Fruit fly (Drosophila melanogaster) whole organism, embryonic: ENCODE data around the gene CG6937.
A peak's percentile ranks its signal among the peaks of the same experiment; 100 is the strongest.

Experiments
- Atf-2 ChIP-seq: fragments of 200-800 bp; sonication (Bioruptor generic); optimal IDR thresholded peaks from 2 replicates; lab custom pipeline; 2016; ENCODE audit warnings: missing biosample characterization, missing genetic modification characterization
- BEAF-32 ChIP-seq: fragments of 200-800 bp; sonication (Bioruptor generic); optimal IDR thresholded peaks from 3 replicates; lab custom pipeline; 2017; ENCODE audit warnings: missing biosample characterization, missing genetic modification characterization, mild to moderate bottlenecking, moderate library complexity, missing genetic modification reagents
- Bteb2 ChIP-seq: fragments of 200-800 bp; sonication (Bioruptor generic); optimal IDR thresholded peaks from 2 replicates; lab custom pipeline; 2016; ENCODE audit warnings: missing biosample characterization, missing genetic modification characterization
- CG13296 ChIP-seq: fragments of 200-800 bp; sonication (Bioruptor generic); optimal IDR thresholded peaks from 3 replicates; lab custom pipeline; 2018; ENCODE audit warnings: missing biosample characterization, mild to moderate bottlenecking, missing genetic modification characterization
- CG13775 ChIP-seq: fragments of 200-800 bp; sonication (Bioruptor generic); optimal IDR thresholded peaks from 3 replicates; lab custom pipeline; 2017; ENCODE audit warnings: missing biosample characterization, mild to moderate bottlenecking, missing genetic modification characterization
- CG15696 ChIP-seq: fragments of 200-800 bp; sonication (Bioruptor generic); optimal IDR thresholded peaks from 2 replicates; lab custom pipeline; 2019; ENCODE audit warnings: missing biosample characterization, mild to moderate bottlenecking, missing genetic modification characterization, moderate library complexity
- CG2199 ChIP-seq: fragments of 200-800 bp; sonication (Bioruptor generic); IDR thresholded peaks from 3 replicates; pipeline ENCODE4 v1.3.6; 2022; ENCODE audit warnings: missing biosample characterization, missing genetic modification characterization
- CG32532 ChIP-seq: fragments of 200-800 bp; sonication (Bioruptor generic); IDR thresholded peaks from 2 replicates; pipeline ENCODE4 v1.3.6; 2022; ENCODE audit warnings: missing biosample characterization, missing genetic modification characterization
- CG6175 ChIP-seq: fragments of 200-800 bp; sonication (Bioruptor generic); IDR thresholded peaks from 3 replicates; pipeline ENCODE4 v1.3.6; 2022; ENCODE audit warnings: missing biosample characterization, missing genetic modification characterization
- CG7928 ChIP-seq: fragments of 200-800 bp; sonication (Bioruptor generic); optimal IDR thresholded peaks from 2 replicates; lab custom pipeline; 2017; ENCODE audit warnings: missing biosample characterization, mild to moderate bottlenecking, missing genetic modification characterization
- CG8924 ChIP-seq: fragments of 200-800 bp; optimal IDR thresholded peaks from 3 replicates; lab custom pipeline; 2019; ENCODE audit warnings: missing biosample characterization, mild to moderate bottlenecking, missing genetic modification characterization, moderate library complexity
- CG9437 ChIP-seq: fragments of 200-800 bp; sonication (Bioruptor generic); optimal IDR thresholded peaks from 2 replicates; lab custom pipeline; 2018; ENCODE audit warnings: missing biosample characterization, mild to moderate bottlenecking, missing genetic modification characterization
- CrebB ChIP-seq: fragments of 200-800 bp; sonication (Bioruptor generic); optimal IDR thresholded peaks from 3 replicates; lab custom pipeline; 2018; ENCODE audit warnings: missing biosample characterization, mild to moderate bottlenecking, missing genetic modification characterization
- D ChIP-seq, 2 experiments: fragments of 200-800 bp in 1 of 2; fragments of >200 bp in 1 of 2; sonication (Bioruptor generic) in 1 of 2; optimal IDR thresholded peaks; 2 replicates in 1 of 2; 3 replicates in 1 of 2; lab custom pipeline; 2017; ENCODE audit warnings: mild to moderate bottlenecking in 1 of 2, missing biosample characterization in 1 of 2, missing genetic modification characterization in 1 of 2, missing genetic modification reagents in 1 of 2
- D19B ChIP-seq: fragments of 200-800 bp; sonication (Bioruptor generic); optimal IDR thresholded peaks from 2 replicates; lab custom pipeline; 2017; ENCODE audit warnings: missing biosample characterization, mild to moderate bottlenecking, missing genetic modification characterization
- Dfd ChIP-seq, 2 experiments: fragments of >200 bp; optimal IDR thresholded peaks; 2 replicates each; lab custom pipeline; 2017; ENCODE audit warnings: missing biosample characterization in 2 of 2, missing genetic modification characterization in 2 of 2
- E2f1 ChIP-seq: fragments of 200-800 bp; sonication (Bioruptor generic); IDR thresholded peaks from 2 replicates; pipeline ENCODE4 v1.3.6; 2022; ENCODE audit warnings: missing biosample characterization, missing genetic modification characterization
- E2f2 ChIP-seq: fragments of 200-800 bp; sonication (Bioruptor generic); IDR thresholded peaks from 2 replicates; pipeline ENCODE4 v1.3.6; 2022; ENCODE audit warnings: missing biosample characterization, missing genetic modification characterization
- Ets97D ChIP-seq: fragments of 200-800 bp; sonication (Bioruptor generic); optimal IDR thresholded peaks from 3 replicates; lab custom pipeline; 2016; ENCODE audit warnings: missing biosample characterization, missing genetic modification characterization
- Fer3 ChIP-seq: fragments of 200-800 bp; sonication (Bioruptor generic); optimal IDR thresholded peaks from 2 replicates; lab custom pipeline; 2018; ENCODE audit warnings: missing biosample characterization, mild to moderate bottlenecking, missing genetic modification characterization, moderate library complexity
- Kr ChIP-seq: fragments of 200-800 bp; sonication (Bioruptor generic); optimal IDR thresholded peaks from 2 replicates; lab custom pipeline; 2017; ENCODE audit warnings: missing biosample characterization, mild to moderate bottlenecking, missing genetic modification characterization
- MTF-1 ChIP-seq: fragments of 200-800 bp; sonication (Bioruptor generic); optimal IDR thresholded peaks from 2 replicates; lab custom pipeline; 2018; ENCODE audit warnings: missing biosample characterization, mild to moderate bottlenecking, missing genetic modification characterization, borderline replicate concordance
- Oaz ChIP-seq: fragments of 200-800 bp; sonication (Bioruptor generic); IDR thresholded peaks from 2 replicates; pipeline ENCODE4 v1.3.6; 2022; ENCODE audit warnings: missing biosample characterization, missing genetic modification characterization
- Opbp ChIP-seq: fragments of 200-800 bp; sonication (Bioruptor generic); IDR thresholded peaks from 3 replicates; pipeline ENCODE4 v1.3.6; 2022; ENCODE audit warnings: missing biosample characterization, missing genetic modification characterization; ENCODE audit not compliant: partially characterized antibody
- Rfx ChIP-seq: fragments of 200-800 bp; sonication (Bioruptor generic); IDR thresholded peaks from 2 replicates; pipeline ENCODE4 v1.3.6; 2022; ENCODE audit warnings: missing biosample characterization, missing genetic modification characterization
- Side ChIP-seq: fragments of 200-800 bp; sonication (Bioruptor generic); optimal IDR thresholded peaks from 2 replicates; lab custom pipeline; 2016; ENCODE audit warnings: missing biosample characterization, missing genetic modification characterization
- Vsx1 ChIP-seq: fragments of 200-800 bp; sonication (Bioruptor generic); optimal IDR thresholded peaks from 2 replicates; lab custom pipeline; 2017; ENCODE audit warnings: missing biosample characterization, mild to moderate bottlenecking, missing genetic modification characterization, missing genetic modification reagents
- cg ChIP-seq: fragments of 200-800 bp; sonication (Bioruptor generic); optimal IDR thresholded peaks from 3 replicates; lab custom pipeline; 2019; ENCODE audit warnings: missing biosample characterization, mild to moderate bottlenecking, missing genetic modification characterization, moderate library complexity
- chn ChIP-seq: fragments of 200-800 bp; sonication (Bioruptor generic); optimal IDR thresholded peaks from 2 replicates; lab custom pipeline; 2016; ENCODE audit warnings: missing biosample characterization, missing genetic modification characterization
- dimm ChIP-seq: fragments of 200-800 bp; sonication (Bioruptor generic); IDR thresholded peaks from 2 replicates; pipeline ENCODE4 v1.3.6; 2022; ENCODE audit warnings: missing biosample characterization, missing genetic modification characterization
- fd102C ChIP-seq: fragments of 200-800 bp; sonication (Bioruptor generic); optimal IDR thresholded peaks from 2 replicates; lab custom pipeline; 2018; ENCODE audit warnings: missing biosample characterization, mild to moderate bottlenecking, missing genetic modification characterization, moderate library complexity
- fd3F ChIP-seq: fragments of 200-800 bp; sonication (Bioruptor generic); optimal IDR thresholded peaks from 2 replicates; lab custom pipeline; 2018; ENCODE audit warnings: missing biosample characterization, mild to moderate bottlenecking, missing genetic modification characterization, moderate library complexity
- fd64A ChIP-seq: fragments of 200-800 bp; sonication (Bioruptor generic); optimal IDR thresholded peaks from 3 replicates; lab custom pipeline; 2018; ENCODE audit warnings: missing biosample characterization, mild to moderate bottlenecking, missing genetic modification characterization
- ftz-f1 ChIP-seq: fragments of 200-800 bp; sonication (Bioruptor generic); optimal IDR thresholded peaks from 2 replicates; lab custom pipeline; 2016; ENCODE audit warnings: missing biosample characterization, missing genetic modification characterization
- gcm ChIP-seq: fragments of 200-800 bp; sonication (Bioruptor generic); optimal IDR thresholded peaks from 2 replicates; lab custom pipeline; 2019; ENCODE audit warnings: missing biosample characterization, mild to moderate bottlenecking, missing genetic modification characterization, moderate library complexity
- grn ChIP-seq: fragments of 200-800 bp; sonication (Bioruptor generic); optimal IDR thresholded peaks from 3 replicates; lab custom pipeline; 2017; ENCODE audit warnings: missing biosample characterization, missing genetic modification characterization
- lab ChIP-seq: fragments of 200-800 bp; sonication (Bioruptor generic); optimal IDR thresholded peaks from 3 replicates; lab custom pipeline; 2017; ENCODE audit warnings: missing biosample characterization, missing genetic modification characterization, mild to moderate bottlenecking, moderate library complexity, missing genetic modification reagents
- luna ChIP-seq: fragments of 200-800 bp; sonication (Bioruptor generic); optimal IDR thresholded peaks from 2 replicates; lab custom pipeline; 2016; ENCODE audit warnings: missing biosample characterization, missing genetic modification characterization
- maf-S ChIP-seq: fragments of 200-800 bp; sonication (Bioruptor generic); optimal IDR thresholded peaks from 2 replicates; lab custom pipeline; 2016; ENCODE audit warnings: missing biosample characterization, missing genetic modification characterization
- pros ChIP-seq: fragments of 200-800 bp; sonication (Bioruptor generic); optimal IDR thresholded peaks from 3 replicates; lab custom pipeline; 2019; ENCODE audit warnings: missing biosample characterization, mild to moderate bottlenecking, missing genetic modification characterization, moderate library complexity
- row ChIP-seq: fragments of 200-800 bp; sonication (Bioruptor generic); IDR thresholded peaks from 3 replicates; pipeline ENCODE4 v1.3.6; 2022; ENCODE audit warnings: missing biosample characterization, missing genetic modification characterization
- sc ChIP-seq, 3 experiments: fragments of >200 bp in 2 of 3; fragments of 200-800 bp in 1 of 3; sonication (Bioruptor generic) in 1 of 3; optimal IDR thresholded peaks; 2 replicates in 2 of 3; 3 replicates in 1 of 3; lab custom pipeline; 2017; ENCODE audit warnings: mild to moderate bottlenecking in 1 of 3, missing biosample characterization in 1 of 3, missing genetic modification characterization in 1 of 3, missing genetic modification reagents in 1 of 3
- shn ChIP-seq: fragments of 200-800 bp; sonication (Bioruptor generic); optimal IDR thresholded peaks from 3 replicates; lab custom pipeline; 2016; ENCODE audit warnings: missing biosample characterization, missing genetic modification characterization
- sisA ChIP-seq: fragments of 200-800 bp; sonication (Bioruptor generic); IDR thresholded peaks from 2 replicates; pipeline ENCODE4 v1.3.6; 2022; ENCODE audit warnings: missing biosample characterization, missing genetic modification characterization
- stc ChIP-seq: fragments of 200-800 bp; sonication (Bioruptor generic); IDR thresholded peaks from 2 replicates; pipeline ENCODE4 v1.3.6; 2022; ENCODE audit warnings: missing biosample characterization, missing genetic modification characterization
- sug ChIP-seq: fragments of 200-800 bp; optimal IDR thresholded peaks from 2 replicates; lab custom pipeline; 2019; ENCODE audit warnings: missing biosample characterization, mild to moderate bottlenecking, missing genetic modification characterization, moderate library complexity
- trh ChIP-seq: fragments of 200-800 bp; sonication (Bioruptor generic); optimal IDR thresholded peaks from 2 replicates; lab custom pipeline; 2016; ENCODE audit warnings: missing biosample characterization, missing genetic modification characterization
- unpg ChIP-seq: fragments of 200-800 bp; sonication (Bioruptor generic); optimal IDR thresholded peaks from 3 replicates; lab custom pipeline; 2018; ENCODE audit warnings: missing biosample characterization, mild to moderate bottlenecking, missing genetic modification characterization, moderate library complexity
- zen2 ChIP-seq: fragments of 200-800 bp; sonication (Bioruptor generic); IDR thresholded peaks from 3 replicates; pipeline ENCODE4 v1.3.6; 2022; ENCODE audit warnings: missing biosample characterization, missing genetic modification characterization; ENCODE audit not compliant: partially characterized antibody

CG6937 gene

DNA sequence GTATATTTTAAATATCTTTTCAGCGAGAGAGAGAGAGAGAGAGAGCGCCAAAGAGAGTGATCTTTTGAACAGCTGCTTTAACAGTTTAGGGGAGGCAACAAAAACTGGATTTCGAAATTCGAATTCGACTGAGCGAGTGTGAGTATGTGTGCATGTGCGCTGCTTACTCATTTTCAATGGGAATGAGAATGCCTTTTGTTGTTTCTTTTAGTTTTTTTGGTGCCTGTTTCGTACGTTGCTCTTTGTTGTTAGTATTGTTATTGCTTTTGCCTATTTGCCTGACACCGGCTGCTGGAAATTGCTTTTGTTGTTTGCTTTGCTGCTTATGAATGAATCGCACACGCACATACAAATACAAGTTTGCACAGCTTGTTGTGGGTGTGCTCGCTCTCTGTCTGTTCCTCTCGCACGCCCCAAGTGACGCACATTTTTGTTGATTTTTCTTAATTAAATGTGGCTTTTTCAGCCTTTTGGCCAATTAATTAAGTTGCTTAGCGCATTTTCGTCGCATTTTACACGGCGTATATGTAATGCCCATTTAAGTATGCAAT lies 42.3 kb downstream of the CG6937 start (continued):
- TF ChIP-seq Fer3 (tag; lab: Kevin White, UChicago) (peak; percentile 63), MTF-1 (GFP tag; lab: Kevin White, UChicago) (peak; percentile 57), grn (GFP tag; lab: Kevin White, UChicago) (peak; percentile 40), Dfd (GFP tag; optimal IDR thresholded peaks at IDR 0.05; lab: Kevin White, UChicago) (no peak), Bteb2 (GFP tag; lab: Kevin White, UChicago) (peak; percentile 50), D (optimal IDR thresholded peaks at IDR 0.05; lab: Kevin White, UChicago) (peak; percentile 49), D (GFP tag; optimal IDR thresholded peaks at IDR 0.05; lab: Kevin White, UChicago) (peak; percentile 65), dimm (no peak), Atf-2 (GFP tag; lab: Kevin White, UChicago) (no peak), trh (no peak), CG7928 (GFP tag; lab: Kevin White, UChicago) (no peak), row (GFP tag; lab: Robert Waterston, UW) (no peak), stc (GFP tag; lab: Robert Waterston, UW) (no peak), CrebB (tag; lab: Kevin White, UChicago) (peak; percentile 79), pros (peak; percentile 69), gcm (no peak), fd102C (no peak), Rfx (GFP tag; lab: Robert Waterston, UW) (no peak; the same call in 1 of the 2 replicates), ftz-f1 (GFP tag; lab: Kevin White, UChicago) (no peak), fd64A (GFP tag; lab: Kevin White, UChicago) (peak; percentile 68), CG8924 (peak; percentile 61), CG13775 (no peak), fd3F (GFP tag; lab: Kevin White, UChicago) (peak; percentile 25), maf-S (GFP tag; lab: Kevin White, UChicago) (peak; percentile 56), CG9437 (GFP tag; lab: Kevin White, UChicago) (no peak), Opbp (GFP tag; lab: Robert Waterston, UW) (no peak), CG2199 (GFP tag; lab: Robert Waterston, UW) (peak; percentile 69; the same call in 1 of the 3 replicates), chn (GFP tag; lab: Kevin White, UChicago) (no peak), Oaz (GFP tag; lab: Robert Waterston, UW) (no peak), CG13296 (GFP tag; lab: Kevin White, UChicago) (peak; percentile 67), luna (GFP tag; lab: Kevin White, UChicago) (peak; percentile 26), E2f2 (GFP tag; lab: Robert Waterston, UW) (peak; percentile 27; the same call in 1 of the 2 replicates), D19B (GFP tag; lab: Kevin White, UChicago) (no peak), Ets97D (GFP tag; lab: Kevin White, UChicago) (no peak), CG32532 (no peak), sisA (no peak), sug (tag; lab: Kevin White, UChicago) (peak; percentile 44), CG15696 (tag; lab: Kevin White, UChicago) (peak; percentile 31), sc (optimal IDR thresholded peaks at IDR 0.05; lab: Kevin White, UChicago) (no peak), sc (GFP tag; optimal IDR thresholded peaks at IDR 0.05; lab: Kevin White, UChicago) (no peak), zen2 (GFP tag; lab: Robert Waterston, UW) (no peak), lab (GFP tag; lab: Kevin White, UChicago) (peak; percentile 85), Side (GFP tag; lab: Kevin White, UChicago) (peak; percentile 59), Kr (GFP tag; lab: Kevin White, UChicago) (no peak), BEAF-32 (GFP tag; lab: Kevin White, UChicago) (no peak), shn (GFP tag; lab: Kevin White, UChicago) (peak; percentile 23), unpg (peak; percentile 49), cg (GFP tag; lab: Kevin White, UChicago) (peak; percentile 73), Vsx1 (GFP tag; lab: Kevin White, UChicago) (peak; percentile 79), CG6175 (GFP tag; lab: Robert Waterston, UW) (no peak), E2f1 (GFP tag; lab: Robert Waterston, UW) (no peak; the same call in 1 of the 2 replicates)
